Worm (Caenorhabditis elegans): ENCODE measurements around the gene rpl-9.

ce11 chrIII:7619846-7620245, 47.2 kb upstream of the rpl-9 start:
- no peak for TF ChIP-seq med-1 (GFP tag; optimal IDR thresholded peaks at IDR 0.05; ENCODE audit: insufficient read depth)
- TF ChIP-seq flt-1 (GFP tag; IDR thresholded peaks at IDR 0.05): no peak
- no peak for TF ChIP-seq klf-2 (GFP tag; conservative IDR thresholded peaks at IDR 0.05)
- TF ChIP-seq ztf-29 (GFP tag; IDR thresholded peaks at IDR 0.05): no peak
- no peak for TF ChIP-seq tab-1 (GFP tag; IDR thresholded peaks at IDR 0.05)
- TF ChIP-seq ztf-23 (GFP tag; IDR thresholded peaks at IDR 0.05): no peak
- no peak for TF ChIP-seq T22C8.4 (GFP tag; IDR thresholded peaks at IDR 0.05)
